Worm (Caenorhabditis elegans) whole organism, L2 larva: ENCODE data around the gene cdl-1.

Source experiments
- C34F6.9 ChIP-seq: fragments of 150-350 bp; optimal IDR thresholded peaks from 2 replicates; lab custom pipeline; 2014; ENCODE audit warnings: missing biosample characterization, missing genetic modification characterization
- F13H6.1 ChIP-seq: sonication (generic microtip); optimal IDR thresholded peaks from 2 replicates; lab custom pipeline; 2016; ENCODE audit warnings: missing genetic modification characterization, missing compliant biosample characterization
- R02D3.7 ChIP-seq: fragments of 150-350 bp; optimal IDR thresholded peaks from 2 replicates; lab custom pipeline; 2014; ENCODE audit warnings: missing biosample characterization, missing genetic modification characterization
- Y55F3AM.14 ChIP-seq: fragments of 200-800 bp; sonication (Bioruptor generic); optimal IDR thresholded peaks from 2 replicates; lab custom pipeline; 2018; ENCODE audit warnings: mild to moderate bottlenecking, missing genetic modification characterization, missing compliant biosample characterization
- ZK546.5 ChIP-seq: sonication (generic microtip); optimal IDR thresholded peaks from 2 replicates; lab custom pipeline; 2017; ENCODE audit warnings: missing biosample characterization, missing genetic modification characterization
- alr-1 ChIP-seq: fragments of 150-350 bp; optimal IDR thresholded peaks from 2 replicates; lab custom pipeline; 2014; ENCODE audit warnings: missing biosample characterization, missing genetic modification characterization
- aly-2 ChIP-seq: fragments of 150-350 bp; optimal IDR thresholded peaks from 2 replicates; lab custom pipeline; 2014; ENCODE audit warnings: missing biosample characterization, missing genetic modification characterization
- ama-1 ChIP-seq: fragments of 150-350 bp; optimal IDR thresholded peaks from 2 replicates; lab custom pipeline; 2018; ENCODE audit warnings: inconsistent platforms
- ceh-16 ChIP-seq: fragments of 150-350 bp; optimal IDR thresholded peaks from 2 replicates; lab custom pipeline; 2014; ENCODE audit warnings: missing biosample characterization, missing genetic modification characterization
- ceh-82 ChIP-seq: fragments of 150-350 bp; optimal IDR thresholded peaks from 2 replicates; lab custom pipeline; 2014; ENCODE audit warnings: missing biosample characterization, missing genetic modification characterization
- crh-2 ChIP-seq: sonication (generic microtip); optimal IDR thresholded peaks from 2 replicates; lab custom pipeline; 2017; ENCODE audit warnings: missing biosample characterization, missing genetic modification characterization
- dmd-4 ChIP-seq: sonication (generic microtip); optimal IDR thresholded peaks from 2 replicates; lab custom pipeline; 2017; ENCODE audit warnings: missing biosample characterization, missing genetic modification characterization
- egl-27 ChIP-seq: sonication (generic microtip); optimal IDR thresholded peaks from 3 replicates; lab custom pipeline; 2017; ENCODE audit warnings: missing biosample characterization, missing genetic modification reagents, missing genetic modification characterization
- elt-1 ChIP-seq: fragments of 150-350 bp; optimal IDR thresholded peaks from 2 replicates; lab custom pipeline; 2014; ENCODE audit warnings: missing biosample characterization, missing genetic modification characterization
- elt-3 ChIP-seq: sonication (generic microtip); optimal IDR thresholded peaks from 2 replicates; lab custom pipeline; 2017; ENCODE audit warnings: missing biosample characterization, missing genetic modification characterization
- gmeb-1 ChIP-seq: fragments of 150-350 bp; optimal IDR thresholded peaks from 2 replicates; lab custom pipeline; 2014; ENCODE audit warnings: missing biosample characterization, missing genetic modification characterization
- lin-11 ChIP-seq: fragments of 150-350 bp; sonication (generic microtip); optimal IDR thresholded peaks from 2 replicates; lab custom pipeline; 2014; ENCODE audit warnings: missing biosample characterization, missing genetic modification characterization, inconsistent platforms, mixed read lengths
- lin-13 ChIP-seq: fragments of 150-350 bp; optimal IDR thresholded peaks from 2 replicates; lab custom pipeline; 2014; ENCODE audit warnings: missing biosample characterization, missing genetic modification reagents, missing genetic modification characterization
- lin-39 ChIP-seq: fragments of 150-350 bp; optimal IDR thresholded peaks from 2 replicates; lab custom pipeline; 2014; ENCODE audit warnings: missing biosample characterization, missing genetic modification reagents, missing genetic modification characterization
- lsy-2 ChIP-seq, 2 experiments: fragments of 150-350 bp in 1 of 2; sonication (generic microtip) in 1 of 2; optimal IDR thresholded peaks; 2 replicates each; lab custom pipeline; 2014 to 2017; ENCODE audit warnings: missing biosample characterization in 2 of 2, missing genetic modification characterization in 2 of 2
- mab-5 ChIP-seq: fragments of 150-350 bp; optimal IDR thresholded peaks from 2 replicates; lab custom pipeline; 2014; ENCODE audit warnings: missing biosample characterization, missing genetic modification characterization
- mdl-1 ChIP-seq, 2 experiments: fragments of 150-350 bp in 1 of 2; sonication (generic microtip) in 1 of 2; optimal IDR thresholded peaks; 2 replicates each; lab custom pipeline; 2017; ENCODE audit warnings: missing biosample characterization in 2 of 2, missing genetic modification characterization in 2 of 2
- nhr-10 ChIP-seq: sonication (generic microtip); optimal IDR thresholded peaks from 2 replicates; lab custom pipeline; 2017; ENCODE audit warnings: missing biosample characterization, missing genetic modification characterization
- nhr-11 ChIP-seq: fragments of 150-350 bp; optimal IDR thresholded peaks from 2 replicates; lab custom pipeline; 2014; ENCODE audit warnings: missing biosample characterization, missing genetic modification characterization
- nhr-12 ChIP-seq: fragments of 150-350 bp; optimal IDR thresholded peaks from 2 replicates; lab custom pipeline; 2014; ENCODE audit warnings: missing biosample characterization, missing genetic modification characterization
- nhr-129 ChIP-seq: fragments of 150-350 bp; optimal IDR thresholded peaks from 2 replicates; lab custom pipeline; 2014; ENCODE audit warnings: missing biosample characterization, missing genetic modification characterization
- nhr-21 ChIP-seq: fragments of 150-350 bp; optimal IDR thresholded peaks from 2 replicates; lab custom pipeline; 2014; ENCODE audit warnings: missing biosample characterization, missing genetic modification characterization
- nhr-23 ChIP-seq: fragments of 150-350 bp; optimal IDR thresholded peaks from 2 replicates; lab custom pipeline; 2014; ENCODE audit warnings: missing biosample characterization, missing genetic modification reagents, missing genetic modification characterization
- nhr-25 ChIP-seq: fragments of 150-350 bp; sonication (generic microtip); optimal IDR thresholded peaks from 3 replicates; lab custom pipeline; 2014; ENCODE audit warnings: missing biosample characterization, missing genetic modification characterization
- nhr-6 ChIP-seq: fragments of 150-350 bp; optimal IDR thresholded peaks from 2 replicates; lab custom pipeline; 2014; ENCODE audit warnings: missing biosample characterization, missing genetic modification characterization
- sem-4 ChIP-seq: fragments of 150-350 bp; optimal IDR thresholded peaks from 2 replicates; lab custom pipeline; 2014; ENCODE audit warnings: missing biosample characterization, missing genetic modification reagents, missing genetic modification characterization
- skn-1 ChIP-seq: sonication (generic microtip); optimal IDR thresholded peaks from 2 replicates; lab custom pipeline; 2017; ENCODE audit warnings: missing biosample characterization, missing genetic modification characterization
- sma-9 ChIP-seq, 2 experiments: fragments of 150-350 bp in 1 of 2; sonication (generic microtip) in 1 of 2; optimal IDR thresholded peaks; 2 replicates each; lab custom pipeline; 2014 to 2016; ENCODE audit warnings: missing genetic modification characterization in 2 of 2, mild to moderate bottlenecking in 1 of 2, missing biosample characterization in 1 of 2, missing compliant biosample characterization in 1 of 2, missing genetic modification reagents in 1 of 2, moderate library complexity in 1 of 2
- unc-55 ChIP-seq: fragments of 150-350 bp; sonication (generic microtip); optimal IDR thresholded peaks from 3 replicates; lab custom pipeline; 2014; ENCODE audit warnings: missing biosample characterization, missing genetic modification reagents, missing genetic modification characterization
- unc-62 ChIP-seq: fragments of 150-350 bp; optimal IDR thresholded peaks from 2 replicates; lab custom pipeline; 2014; ENCODE audit warnings: missing biosample characterization, missing genetic modification reagents, missing genetic modification characterization
- zag-1 ChIP-seq: fragments of 150-350 bp; optimal IDR thresholded peaks from 2 replicates; lab custom pipeline; 2014; ENCODE audit warnings: missing biosample characterization, missing genetic modification characterization
- ztf-1 ChIP-seq: fragments of 200-800 bp; sonication (Bioruptor generic); conservative IDR thresholded peaks from 2 replicates; pipeline ENCODE4 v1.3.6; 2022; ENCODE audit warnings: missing genetic modification characterization, missing compliant biosample characterization
- ztf-4 ChIP-seq: fragments of 150-350 bp; optimal IDR thresholded peaks from 2 replicates; lab custom pipeline; 2014; ENCODE audit warnings: missing biosample characterization, missing genetic modification characterization

Gene cdl-1

ce11 chrII:10760801-10761200 lies 24.5 kb upstream of the cdl-1 start:
- TF ChIP-seq ceh-16 (no peak), C34F6.9 (tag; lab: Kevin White, UChicago) (no peak), ztf-1 (GFP tag; lab: Robert Waterston, UW) (no peak), zag-1 (no peak), lsy-2 (tag; optimal IDR thresholded peaks at IDR 0.05; lab: Kevin White, UChicago) (no peak), ceh-82 (no peak), crh-2 (tag; lab: Kevin White, UChicago) (no peak), lin-11 (tag; lab: Kevin White, UChicago) (no peak), aly-2 (no peak), sma-9 (GFP tag; optimal IDR thresholded peaks at IDR 0.05; lab: Kevin White, UChicago) (no peak), sma-9 (tag; optimal IDR thresholded peaks at IDR 0.05; lab: Kevin White, UChicago) (no peak), nhr-25 (tag; lab: Kevin White, UChicago) (no peak), nhr-129 (tag; lab: Kevin White, UChicago) (no peak), unc-55 (no peak), gmeb-1 (tag; lab: Kevin White, UChicago) (no peak), nhr-12 (no peak), elt-1 (no peak), ztf-4 (tag; lab: Kevin White, UChicago) (no peak), mab-5 (no peak), elt-3 (tag; lab: Kevin White, UChicago) (no peak)

ce11 chrII:10761653-10762052 lies 23.6 kb upstream of the cdl-1 start:
- TF ChIP-seq lin-39 (tag; lab: Kevin White, UChicago) (no peak), aly-2 (no peak), ceh-82 (no peak), unc-62 (GFP tag; lab: Kevin White, UChicago) (no peak), Y55F3AM.14 (GFP tag; lab: Kevin White, UChicago) (no peak)

- TF ChIP-seq nhr-10 (tag; lab: Kevin White, UChicago), result no peak
- TF ChIP-seq ztf-4 (tag; lab: Kevin White, UChicago), result no peak
- no peak for TF ChIP-seq nhr-21 (tag; lab: Kevin White, UChicago)
- TF ChIP-seq lin-11 (tag; lab: Kevin White, UChicago), result no peak
- TF ChIP-seq nhr-12, result no peak
- no peak for TF ChIP-seq ceh-82
- TF ChIP-seq mdl-1 (tag; optimal IDR thresholded peaks at IDR 0.05; lab: Kevin White, UChicago), result no peak
- TF ChIP-seq nhr-11 (tag; lab: Kevin White, UChicago), result no peak
- no peak for TF ChIP-seq gmeb-1 (tag; lab: Kevin White, UChicago)
- no peak for TF ChIP-seq F13H6.1 (tag; lab: Kevin White, UChicago)
- no peak for TF ChIP-seq egl-27 (tag; lab: Kevin White, UChicago)
- TF ChIP-seq Y55F3AM.14 (GFP tag; lab: Kevin White, UChicago), result no peak
- TF ChIP-seq lin-13 (GFP tag; lab: Kevin White, UChicago), result no peak
- TF ChIP-seq nhr-6 (tag; lab: Kevin White, UChicago), result no peak
- TF ChIP-seq nhr-25 (tag; lab: Kevin White, UChicago), result no peak
- TF ChIP-seq sma-9 (GFP tag; optimal IDR thresholded peaks at IDR 0.05; lab: Kevin White, UChicago), result no peak
- no peak for TF ChIP-seq sma-9 (tag; optimal IDR thresholded peaks at IDR 0.05; lab: Kevin White, UChicago)
- no peak for TF ChIP-seq mab-5
- TF ChIP-seq, all 48 proteins: peak for 0
Measured at ce11 chrII:10765238-10765637, 20.0 kb upstream of the cdl-1 start.

ce11 chrII:10766773-10767172 lies 18.5 kb upstream of the cdl-1 start:
- no peak for TF ChIP-seq egl-27 (tag; lab: Kevin White, UChicago)
- TF ChIP-seq dmd-4 (tag; lab: Kevin White, UChicago), result no peak
- no peak for TF ChIP-seq ama-1
- TF ChIP-seq ztf-4 (tag; lab: Kevin White, UChicago), result no peak
- TF ChIP-seq ztf-1 (GFP tag; lab: Robert Waterston, UW), result no peak
- no peak for TF ChIP-seq R02D3.7 (tag; lab: Kevin White, UChicago)
- no peak for TF ChIP-seq skn-1 (tag; lab: Kevin White, UChicago)
- TF ChIP-seq lsy-2 (tag; optimal IDR thresholded peaks at IDR 0.05; lab: Kevin White, UChicago), result no peak
- TF ChIP-seq nhr-23, result no peak
- TF ChIP-seq zag-1, result no peak
- TF ChIP-seq mab-5, result no peak
- no peak for TF ChIP-seq sem-4
- TF ChIP-seq nhr-21 (tag; lab: Kevin White, UChicago), result no peak
- TF ChIP-seq unc-62 (GFP tag; lab: Kevin White, UChicago), result no peak
- TF ChIP-seq gmeb-1 (tag; lab: Kevin White, UChicago), result no peak
- no peak for TF ChIP-seq alr-1 (tag; lab: Kevin White, UChicago)
- TF ChIP-seq ZK546.5 (tag; lab: Kevin White, UChicago), result no peak
- no peak for TF ChIP-seq C34F6.9 (tag; lab: Kevin White, UChicago)
- no peak for TF ChIP-seq lin-11 (tag; lab: Kevin White, UChicago)
